Fruit fly (Drosophila melanogaster) whole organism, adult: ENCODE data around the gene CG13247.
A peak's percentile ranks its signal among the peaks of the same experiment; 100 is the strongest.

ENCODE experiments used
- CG11617 ChIP-seq: fragments of 200-800 bp; sonication (Bioruptor generic); optimal IDR thresholded peaks from 2 replicates; lab custom pipeline; 2017; ENCODE audit warnings: mild to moderate bottlenecking, missing biosample characterization, missing genetic modification reagents, missing genetic modification characterization
- CG12768 ChIP-seq: fragments of 200-800 bp; sonication (Bioruptor generic); optimal IDR thresholded peaks from 2 replicates; lab custom pipeline; 2017; ENCODE audit warnings: missing biosample characterization, missing genetic modification characterization, mild to moderate bottlenecking, moderate library complexity, missing genetic modification reagents
- CG14711 ChIP-seq: fragments of 200-800 bp; sonication (Bioruptor generic); optimal IDR thresholded peaks from 2 replicates; lab custom pipeline; 2018; ENCODE audit warnings: missing biosample characterization, mild to moderate bottlenecking, missing genetic modification characterization, moderate library complexity
- CG1620 ChIP-seq: fragments of 200-800 bp; sonication (Bioruptor generic); optimal IDR thresholded peaks from 2 replicates; lab custom pipeline; 2016; ENCODE audit warnings: missing biosample characterization, missing genetic modification characterization
- CG33017 ChIP-seq: fragments of 200-800 bp; sonication (Bioruptor generic); optimal IDR thresholded peaks from 2 replicates; lab custom pipeline; 2018; ENCODE audit warnings: missing biosample characterization, mild to moderate bottlenecking, missing genetic modification characterization, moderate library complexity
- CG5204 ChIP-seq: fragments of 200-800 bp; sonication (Bioruptor generic); optimal IDR thresholded peaks from 2 replicates; lab custom pipeline; 2016; ENCODE audit warnings: missing biosample characterization, missing genetic modification characterization
- CG7045 ChIP-seq: fragments of 200-800 bp; sonication (Bioruptor generic); optimal IDR thresholded peaks from 2 replicates; lab custom pipeline; 2017; ENCODE audit warnings: missing biosample characterization, mild to moderate bottlenecking, missing genetic modification characterization
- CG7101 ChIP-seq: fragments of 200-800 bp; sonication (Bioruptor generic); optimal IDR thresholded peaks from 2 replicates; lab custom pipeline; 2018; ENCODE audit warnings: missing biosample characterization, mild to moderate bottlenecking, missing genetic modification characterization, moderate library complexity
- Clk ChIP-seq: fragments of 200-800 bp; sonication (Bioruptor generic); optimal IDR thresholded peaks from 2 replicates; lab custom pipeline; 2017; ENCODE audit warnings: missing biosample characterization, missing genetic modification characterization
- Crg-1 ChIP-seq: fragments of 200-800 bp; sonication (Bioruptor generic); optimal IDR thresholded peaks from 2 replicates; lab custom pipeline; 2016; ENCODE audit warnings: missing biosample characterization, missing genetic modification characterization
- Hr96 ChIP-seq: fragments of 200-800 bp; sonication (Bioruptor generic); optimal IDR thresholded peaks from 2 replicates; lab custom pipeline; 2016; ENCODE audit warnings: missing biosample characterization, missing genetic modification characterization
- Mnt ChIP-seq: fragments of 200-800 bp; sonication (Bioruptor generic); optimal IDR thresholded peaks from 2 replicates; lab custom pipeline; 2016; ENCODE audit warnings: missing biosample characterization, mild to moderate bottlenecking, missing genetic modification characterization
- bab1 ChIP-seq: fragments of 200-800 bp; sonication (Bioruptor generic); optimal IDR thresholded peaks from 3 replicates; lab custom pipeline; 2019; ENCODE audit warnings: missing biosample characterization, mild to moderate bottlenecking, missing genetic modification characterization, moderate library complexity
- cic ChIP-seq: fragments of 200-800 bp; sonication (Bioruptor generic); optimal IDR thresholded peaks from 2 replicates; lab custom pipeline; 2017; ENCODE audit warnings: missing biosample characterization, mild to moderate bottlenecking, missing genetic modification characterization, moderate library complexity
- cnc ChIP-seq, 2 experiments: fragments of >200 bp; optimal IDR thresholded peaks; 2 replicates each; lab custom pipeline; 2017
- kay ChIP-seq: fragments of 200-800 bp; sonication (Bioruptor generic); peaks from one replicate; lab custom pipeline; 2016; ENCODE audit warnings: missing biosample characterization, missing genetic modification characterization, borderline replicate concordance
- ovo ChIP-seq: fragments of 200-800 bp; sonication (Bioruptor generic); optimal IDR thresholded peaks from 2 replicates; lab custom pipeline; 2016; ENCODE audit warnings: missing biosample characterization, missing genetic modification characterization
- pad ChIP-seq: fragments of 200-800 bp; sonication (Bioruptor generic); optimal IDR thresholded peaks from 3 replicates; lab custom pipeline; 2017; ENCODE audit warnings: missing biosample characterization, missing genetic modification characterization, mild to moderate bottlenecking, moderate library complexity, missing genetic modification reagents
- tj ChIP-seq: fragments of 200-800 bp; sonication (Bioruptor generic); optimal IDR thresholded peaks from 3 replicates; lab custom pipeline; 2017; ENCODE audit warnings: missing biosample characterization, mild to moderate bottlenecking, missing genetic modification characterization, moderate library complexity
- toe ChIP-seq: fragments of 200-800 bp; sonication (Bioruptor generic); optimal IDR thresholded peaks from 2 replicates; lab custom pipeline; 2016; ENCODE audit warnings: missing biosample characterization, missing genetic modification characterization

CG13247 gene

dm6 chr3L:20396047-20396446 lies 25.9 kb downstream of the CG13247 start:
- TF ChIP-seq CG7045 (GFP tag; lab: Kevin White, UChicago) (no peak), kay (GFP tag; lab: Kevin White, UChicago) (peak; percentile 95)

- TF ChIP-seq tj (GFP tag; lab: Kevin White, UChicago) = peak; percentile 43
- TF ChIP-seq Hr96 (GFP tag; lab: Kevin White, UChicago) = no peak
- no peak for TF ChIP-seq ovo (GFP tag; lab: Kevin White, UChicago)
- TF ChIP-seq CG5204 = no peak
- TF ChIP-seq CG12768 = no peak
Observed at dm6 chr3L:20397770-20398169, 27.7 kb downstream of the CG13247 start.

- TF ChIP-seq Clk (GFP tag; lab: Kevin White, UChicago) = peak; percentile 36
- TF ChIP-seq cnc (optimal IDR thresholded peaks at IDR 0.05; lab: Kevin White, UChicago) = no peak
- peak; percentile 30 for TF ChIP-seq CG14711 (tag; lab: Kevin White, UChicago)
- TF ChIP-seq toe (GFP tag; lab: Kevin White, UChicago) = peak; percentile 15
- no peak for TF ChIP-seq cic (GFP tag; lab: Kevin White, UChicago)
- TF ChIP-seq CG11617 (GFP tag; lab: Kevin White, UChicago) = peak; percentile 34
- peak; percentile 62 for TF ChIP-seq bab1 (GFP tag; lab: Kevin White, UChicago)
- TF ChIP-seq Mnt (GFP tag; lab: Kevin White, UChicago) = no peak
- peak; percentile 32 for TF ChIP-seq CG7045 (GFP tag; lab: Kevin White, UChicago)
- peak; percentile 4 for TF ChIP-seq CG1620 (GFP tag; lab: Kevin White, UChicago)
- TF ChIP-seq pad = no peak
- peak; percentile 12 for TF ChIP-seq CG12768
- TF ChIP-seq kay (GFP tag; lab: Kevin White, UChicago) = no peak
- no peak for TF ChIP-seq ovo (GFP tag; lab: Kevin White, UChicago)
- TF ChIP-seq CG7101 (tag; lab: Kevin White, UChicago) = peak; percentile 46
- peak; percentile 60 for TF ChIP-seq CG5204
- TF ChIP-seq Crg-1 (GFP tag; lab: Kevin White, UChicago) = no peak
- TF ChIP-seq CG33017 (tag; lab: Kevin White, UChicago) = peak; percentile 44
- no peak for TF ChIP-seq tj (GFP tag; lab: Kevin White, UChicago)
- TF ChIP-seq Hr96 (GFP tag; lab: Kevin White, UChicago) = no peak
Observed at dm6 chr3L:20398243-20399222, 28.4 kb downstream of the CG13247 start.

- TF ChIP-seq toe (GFP tag; lab: Kevin White, UChicago) (peak; percentile 68), pad (peak; percentile 72), tj (GFP tag; lab: Kevin White, UChicago) (peak; percentile 76), Mnt (GFP tag; lab: Kevin White, UChicago) (peak; percentile 31), CG33017 (tag; lab: Kevin White, UChicago) (peak; percentile 89), CG1620 (GFP tag; lab: Kevin White, UChicago) (peak; percentile 74), ovo (GFP tag; lab: Kevin White, UChicago) (peak; percentile 61), cnc (optimal IDR thresholded peaks at IDR 0.05; lab: Kevin White, UChicago) (no peak), kay (GFP tag; lab: Kevin White, UChicago) (peak; percentile 91), CG14711 (tag; lab: Kevin White, UChicago) (peak; percentile 79), CG12768 (peak; percentile 73), CG7045 (GFP tag; lab: Kevin White, UChicago) (peak; percentile 79), Hr96 (GFP tag; lab: Kevin White, UChicago) (peak; percentile 73), CG7101 (tag; lab: Kevin White, UChicago) (peak; percentile 84), bab1 (GFP tag; lab: Kevin White, UChicago) (peak; percentile 88), CG5204 (peak; percentile 72), cic (GFP tag; lab: Kevin White, UChicago) (no peak), Crg-1 (GFP tag; lab: Kevin White, UChicago) (peak; percentile 55), CG11617 (GFP tag; lab: Kevin White, UChicago) (peak; percentile 82), Clk (GFP tag; lab: Kevin White, UChicago) (no peak)
Observed at dm6 chr3L:20399550-20400109, 29.5 kb downstream of the CG13247 start.

dm6 chr3L:20400515-20400914 lies 30.4 kb downstream of the CG13247 start:
- TF ChIP-seq kay (GFP tag; lab: Kevin White, UChicago) (no peak), bab1 (GFP tag; lab: Kevin White, UChicago) (no peak), toe (GFP tag; lab: Kevin White, UChicago) (no peak), pad (no peak), CG1620 (GFP tag; lab: Kevin White, UChicago) (no peak), CG7101 (tag; lab: Kevin White, UChicago) (no peak), cic (GFP tag; lab: Kevin White, UChicago) (no peak)
